Fruit fly (Drosophila melanogaster) whole organism, prepupa: ENCODE measurements around the gene CG2962.

Experiments
- CG6808 ChIP-seq: fragments of 200-800 bp; sonication (Bioruptor generic); optimal IDR thresholded peaks from 3 replicates; lab custom pipeline; 2017; ENCODE audit warnings: missing biosample characterization, missing genetic modification characterization, mild to moderate bottlenecking, moderate library complexity, missing genetic modification reagents
- CG7368 ChIP-seq: fragments of 200-800 bp; sonication (Bioruptor generic); optimal IDR thresholded peaks from 3 replicates; lab custom pipeline; 2016; ENCODE audit warnings: missing biosample characterization, missing genetic modification characterization
- Hr4 ChIP-seq: fragments of 200-800 bp; sonication (Bioruptor generic); optimal IDR thresholded peaks from 3 replicates; lab custom pipeline; 2016; ENCODE audit warnings: missing biosample characterization, missing genetic modification characterization
- Met ChIP-seq: fragments of 200-800 bp; sonication (Bioruptor generic); optimal IDR thresholded peaks from 3 replicates; lab custom pipeline; 2016; ENCODE audit warnings: missing biosample characterization, missing genetic modification characterization

DNA sequence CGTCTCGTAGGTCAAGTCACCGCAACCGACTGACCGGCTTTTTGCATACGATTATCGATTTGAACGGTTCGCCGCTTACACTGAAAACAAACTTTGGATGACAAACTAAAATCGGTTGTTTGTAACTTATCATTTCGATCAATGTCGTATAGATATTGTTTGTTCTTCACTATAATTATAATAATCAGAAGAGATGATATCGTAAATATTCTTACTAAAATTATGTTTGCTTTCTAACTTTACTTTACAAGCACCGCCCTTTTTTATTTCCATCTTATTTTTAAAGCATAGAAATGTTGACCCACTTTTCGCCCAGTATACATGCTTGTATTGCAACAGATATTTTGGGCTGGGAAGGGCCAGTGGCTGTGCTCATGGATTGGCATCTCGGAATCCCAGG lies 16.6 kb upstream of the CG2962 start, which contains the start of gene CG2961:
- TF ChIP-seq CG6808 (no peak), Hr4 (GFP tag; lab: Kevin White, UChicago) (no peak), Met (GFP tag; lab: Kevin White, UChicago) (no peak), CG7368 (GFP tag; lab: Kevin White, UChicago) (no peak)
